Fruit fly (Drosophila melanogaster) whole organism, embryonic: ENCODE results near the gene tup.

Source experiments
- Antp ChIP-seq: fragments of 200-800 bp; sonication (Bioruptor generic); optimal IDR thresholded peaks from 3 replicates; lab custom pipeline; 2016; ENCODE audit warnings: missing biosample characterization, missing genetic modification characterization
- CG12236 ChIP-seq: fragments of 200-800 bp; sonication (Bioruptor generic); optimal IDR thresholded peaks from 2 replicates; lab custom pipeline; 2016; ENCODE audit warnings: missing biosample characterization, missing genetic modification characterization
- CG15269 ChIP-seq: fragments of 200-800 bp; sonication (Bioruptor generic); optimal IDR thresholded peaks from 2 replicates; lab custom pipeline; 2018; ENCODE audit warnings: missing biosample characterization, mild to moderate bottlenecking, missing genetic modification characterization, moderate library complexity
- CG15601 ChIP-seq: fragments of 200-800 bp; sonication (Bioruptor generic); optimal IDR thresholded peaks from 3 replicates; lab custom pipeline; 2019; ENCODE audit warnings: missing biosample characterization, mild to moderate bottlenecking, missing genetic modification characterization, moderate library complexity
- CG2116 ChIP-seq: fragments of 200-800 bp; sonication (Bioruptor generic); optimal IDR thresholded peaks from 3 replicates; lab custom pipeline; 2018; ENCODE audit warnings: missing biosample characterization, mild to moderate bottlenecking, missing genetic modification characterization
- CG2678 ChIP-seq: fragments of 200-800 bp; sonication (Bioruptor generic); optimal IDR thresholded peaks from 3 replicates; lab custom pipeline; 2019; ENCODE audit warnings: missing biosample characterization, mild to moderate bottlenecking, missing genetic modification characterization, moderate library complexity
- CG3163 ChIP-seq: fragments of 200-800 bp; sonication (Bioruptor generic); optimal IDR thresholded peaks from 3 replicates; lab custom pipeline; 2016; ENCODE audit warnings: missing biosample characterization, missing genetic modification characterization
- CG34224 ChIP-seq: fragments of 200-800 bp; sonication (Bioruptor generic); IDR thresholded peaks from 3 replicates; pipeline ENCODE4 v1.3.6; 2022; ENCODE audit warnings: missing biosample characterization, missing genetic modification characterization; ENCODE audit not compliant: partially characterized antibody
- CG7556 ChIP-seq: fragments of 200-800 bp; sonication (Bioruptor generic); optimal IDR thresholded peaks from 2 replicates; lab custom pipeline; 2017; ENCODE audit warnings: missing biosample characterization, mild to moderate bottlenecking, missing genetic modification characterization
- CG8281 ChIP-seq: fragments of 200-800 bp; sonication (Bioruptor generic); optimal IDR thresholded peaks from 2 replicates; lab custom pipeline; 2018; ENCODE audit warnings: missing biosample characterization, mild to moderate bottlenecking, missing genetic modification characterization, moderate library complexity
- CG9817 ChIP-seq: fragments of 200-800 bp; sonication (Bioruptor generic); optimal IDR thresholded peaks from 2 replicates; lab custom pipeline; 2018; ENCODE audit warnings: missing biosample characterization, mild to moderate bottlenecking, missing genetic modification characterization, moderate library complexity
- CkIIα-i1 ChIP-seq: fragments of 200-800 bp; sonication (Bioruptor generic); IDR thresholded peaks from 2 replicates; pipeline ENCODE4 v1.3.6; 2022; ENCODE audit warnings: missing biosample characterization, missing genetic modification characterization
- CoRest ChIP-seq: fragments of 200-800 bp; sonication (Bioruptor generic); optimal IDR thresholded peaks from 3 replicates; lab custom pipeline; 2018; ENCODE audit warnings: missing biosample characterization, mild to moderate bottlenecking, missing genetic modification characterization, moderate library complexity
- Dek ChIP-seq: fragments of 200-800 bp; sonication (Bioruptor generic); optimal IDR thresholded peaks from 3 replicates; lab custom pipeline; 2019; ENCODE audit warnings: missing biosample characterization, mild to moderate bottlenecking, missing genetic modification characterization, moderate library complexity
- Doc2 ChIP-seq: fragments of 200-800 bp; sonication (Bioruptor generic); IDR thresholded peaks from 2 replicates; pipeline ENCODE4 v1.3.6; 2022; ENCODE audit warnings: missing biosample characterization, missing genetic modification characterization
- Fer3 ChIP-seq: fragments of 200-800 bp; sonication (Bioruptor generic); optimal IDR thresholded peaks from 2 replicates; lab custom pipeline; 2018; ENCODE audit warnings: missing biosample characterization, mild to moderate bottlenecking, missing genetic modification characterization, moderate library complexity
- H15 ChIP-seq: fragments of 200-800 bp; sonication (Bioruptor generic); IDR thresholded peaks from 3 replicates; pipeline ENCODE4 v1.3.6; 2022; ENCODE audit warnings: missing biosample characterization, missing genetic modification characterization
- Hr51 ChIP-seq, 2 experiments: fragments of 200-800 bp; sonication (Bioruptor generic); optimal IDR thresholded peaks; 2 replicates in 1 of 2; 3 replicates in 1 of 2; lab custom pipeline; 2016 to 2018; ENCODE audit warnings: missing biosample characterization in 2 of 2, missing genetic modification characterization in 2 of 2, mild to moderate bottlenecking in 1 of 2, moderate library complexity in 1 of 2
- Mes4 ChIP-seq: fragments of 200-800 bp; sonication (Bioruptor generic); optimal IDR thresholded peaks from 2 replicates; lab custom pipeline; 2016; ENCODE audit warnings: missing biosample characterization, missing genetic modification characterization
- Mrtf ChIP-seq: fragments of 200-800 bp; sonication (Bioruptor generic); IDR thresholded peaks from 3 replicates; pipeline ENCODE4 v1.3.6; 2022; ENCODE audit warnings: missing biosample characterization, missing genetic modification characterization
- NK7.1 ChIP-seq: fragments of 200-800 bp; sonication (Bioruptor generic); optimal IDR thresholded peaks from 3 replicates; lab custom pipeline; 2016; ENCODE audit warnings: missing biosample characterization, missing genetic modification characterization
- Oaz ChIP-seq: fragments of 200-800 bp; sonication (Bioruptor generic); IDR thresholded peaks from 2 replicates; pipeline ENCODE4 v1.3.6; 2022; ENCODE audit warnings: missing biosample characterization, missing genetic modification characterization
- Oli ChIP-seq: fragments of 200-800 bp; sonication (Bioruptor generic); optimal IDR thresholded peaks from 2 replicates; lab custom pipeline; 2018; ENCODE audit warnings: missing biosample characterization, mild to moderate bottlenecking, missing genetic modification characterization, moderate library complexity
- PHDP ChIP-seq: fragments of 200-800 bp; sonication (Bioruptor generic); optimal IDR thresholded peaks from 3 replicates; lab custom pipeline; 2018; ENCODE audit warnings: missing biosample characterization, mild to moderate bottlenecking, missing genetic modification characterization, moderate library complexity
- Sry-β ChIP-seq: fragments of 200-800 bp; sonication (Bioruptor generic); optimal IDR thresholded peaks from 2 replicates; lab custom pipeline; 2018; ENCODE audit warnings: missing biosample characterization, mild to moderate bottlenecking, missing genetic modification characterization, moderate library complexity
- Ssrp ChIP-seq: fragments of 200-800 bp; sonication (Bioruptor generic); optimal IDR thresholded peaks from 2 replicates; lab custom pipeline; 2018; ENCODE audit warnings: missing biosample characterization, mild to moderate bottlenecking, missing genetic modification characterization, moderate library complexity
- bcd ChIP-seq: fragments of 200-800 bp; sonication (Bioruptor generic); optimal IDR thresholded peaks from 2 replicates; lab custom pipeline; 2017; ENCODE audit warnings: missing biosample characterization, mild to moderate bottlenecking, missing genetic modification characterization
- cad ChIP-seq: fragments of >200 bp; optimal IDR thresholded peaks from 2 replicates; lab custom pipeline; 2017; ENCODE audit warnings: missing biosample characterization, missing genetic modification characterization
- chinmo ChIP-seq: fragments of 200-800 bp; sonication (Bioruptor generic); IDR thresholded peaks from 4 replicates; pipeline ENCODE4 v1.3.6; 2022; ENCODE audit warnings: missing biosample characterization, missing genetic modification characterization; ENCODE audit not compliant: partially characterized antibody
- crp ChIP-seq, 2 experiments: fragments of 200-800 bp; sonication (Bioruptor generic); optimal IDR thresholded peaks; 2 replicates in 1 of 2; 3 replicates in 1 of 2; lab custom pipeline; 2017; ENCODE audit warnings: missing biosample characterization in 2 of 2, missing genetic modification characterization in 2 of 2, mild to moderate bottlenecking in 1 of 2, moderate library complexity in 1 of 2
- fd102C ChIP-seq: fragments of 200-800 bp; sonication (Bioruptor generic); optimal IDR thresholded peaks from 2 replicates; lab custom pipeline; 2018; ENCODE audit warnings: missing biosample characterization, mild to moderate bottlenecking, missing genetic modification characterization, moderate library complexity
- gcm ChIP-seq: fragments of 200-800 bp; sonication (Bioruptor generic); optimal IDR thresholded peaks from 2 replicates; lab custom pipeline; 2019; ENCODE audit warnings: missing biosample characterization, mild to moderate bottlenecking, missing genetic modification characterization, moderate library complexity
- gt ChIP-seq: fragments of 200-800 bp; sonication (Bioruptor generic); IDR thresholded peaks from 2 replicates; pipeline ENCODE4 v1.3.6; 2022; ENCODE audit warnings: missing biosample characterization, missing genetic modification characterization
- ham ChIP-seq: fragments of 200-800 bp; sonication (Bioruptor generic); IDR thresholded peaks from 2 replicates; pipeline ENCODE4 v1.3.6; 2022; ENCODE audit warnings: missing biosample characterization, missing genetic modification characterization
- ind ChIP-seq: fragments of 200-800 bp; sonication (Bioruptor generic); optimal IDR thresholded peaks from 3 replicates; lab custom pipeline; 2016; ENCODE audit warnings: missing biosample characterization, missing genetic modification characterization
- jigr1 ChIP-seq: fragments of 200-800 bp; sonication (Bioruptor generic); IDR thresholded peaks from 3 replicates; pipeline ENCODE4 v1.3.6; 2022; ENCODE audit warnings: missing biosample characterization, missing genetic modification characterization
- jing ChIP-seq: fragments of 200-800 bp; sonication (Bioruptor generic); optimal IDR thresholded peaks from 2 replicates; lab custom pipeline; 2018; ENCODE audit warnings: missing biosample characterization, mild to moderate bottlenecking, missing genetic modification characterization
- klu ChIP-seq: fragments of 200-800 bp; sonication (Bioruptor generic); IDR thresholded peaks from 2 replicates; pipeline ENCODE4 v1.3.6; 2022; ENCODE audit warnings: missing biosample characterization, missing genetic modification characterization
- lbe ChIP-seq: fragments of 200-800 bp; sonication (Bioruptor generic); optimal IDR thresholded peaks from 2 replicates; lab custom pipeline; 2016; ENCODE audit warnings: missing biosample characterization, mild to moderate bottlenecking, missing genetic modification characterization
- lilli ChIP-seq: fragments of 200-800 bp; sonication (Bioruptor generic); optimal IDR thresholded peaks from 3 replicates; lab custom pipeline; 2016; ENCODE audit warnings: missing biosample characterization, missing genetic modification characterization
- luna ChIP-seq: fragments of 200-800 bp; sonication (Bioruptor generic); optimal IDR thresholded peaks from 2 replicates; lab custom pipeline; 2016; ENCODE audit warnings: missing biosample characterization, missing genetic modification characterization
- phol ChIP-seq: fragments of 200-800 bp; sonication (Bioruptor generic); optimal IDR thresholded peaks from 3 replicates; lab custom pipeline; 2018; ENCODE audit warnings: missing biosample characterization, mild to moderate bottlenecking, missing genetic modification characterization, moderate library complexity
- pita ChIP-seq: fragments of 200-800 bp; sonication (Bioruptor generic); optimal IDR thresholded peaks from 2 replicates; lab custom pipeline; 2017; ENCODE audit warnings: missing biosample characterization, mild to moderate bottlenecking, missing genetic modification characterization
- psq ChIP-seq: fragments of 200-800 bp; sonication (Bioruptor generic); optimal IDR thresholded peaks from 2 replicates; lab custom pipeline; 2017; ENCODE audit warnings: missing biosample characterization, missing genetic modification characterization
- sc ChIP-seq, 3 experiments: fragments of >200 bp in 2 of 3; fragments of 200-800 bp in 1 of 3; sonication (Bioruptor generic) in 1 of 3; optimal IDR thresholded peaks; 2 replicates in 2 of 3; 3 replicates in 1 of 3; lab custom pipeline; 2017; ENCODE audit warnings: mild to moderate bottlenecking in 1 of 3, missing biosample characterization in 1 of 3, missing genetic modification characterization in 1 of 3, missing genetic modification reagents in 1 of 3
- stwl ChIP-seq: fragments of 200-800 bp; sonication (Bioruptor generic); optimal IDR thresholded peaks from 3 replicates; lab custom pipeline; 2018; ENCODE audit warnings: missing biosample characterization, mild to moderate bottlenecking, missing genetic modification characterization, moderate library complexity
- trem ChIP-seq: fragments of 200-800 bp; optimal IDR thresholded peaks from 3 replicates; lab custom pipeline; 2019; ENCODE audit warnings: missing biosample characterization, mild to moderate bottlenecking, missing genetic modification characterization, moderate library complexity
- twi ChIP-seq: fragments of 200-800 bp; optimal IDR thresholded peaks from 2 replicates; lab custom pipeline; 2019; ENCODE audit warnings: missing biosample characterization, mild to moderate bottlenecking, missing genetic modification characterization, moderate library complexity

The tup gene

dm6 chr2L:18858661-18859532 lies 22.2 kb downstream of the tup start, which contains the start of the genes CG10602 and mRpL13 (continued):
- TF ChIP-seq sc (optimal IDR thresholded peaks at IDR 0.05; lab: Kevin White, UChicago) = no peak
- TF ChIP-seq sc (GFP tag; optimal IDR thresholded peaks at IDR 0.05; lab: Kevin White, UChicago) = no peak
- TF ChIP-seq lilli = peak; percentile 22
- no peak for TF ChIP-seq H15
- peak; percentile 97 for TF ChIP-seq pita
- TF ChIP-seq cad (GFP tag; lab: Kevin White, UChicago) = no peak
- peak; percentile 86 for TF ChIP-seq stwl (tag; lab: Kevin White, UChicago)
- TF ChIP-seq twi (tag; lab: Kevin White, UChicago) = no peak
- TF ChIP-seq lbe = no peak
- peak; percentile 63 for TF ChIP-seq phol (tag; lab: Kevin White, UChicago)
- no peak for TF ChIP-seq jing (GFP tag; lab: Kevin White, UChicago)
- TF ChIP-seq jigr1 (GFP tag; lab: Robert Waterston, UW) = peak; percentile 59; the same call in 2 of the 3 replicates
- TF ChIP-seq Mrtf (GFP tag; lab: Robert Waterston, UW) = no peak
- TF ChIP-seq CG2116 (GFP tag; lab: Kevin White, UChicago) = peak; percentile 36
- no peak for TF ChIP-seq bcd (GFP tag; lab: Kevin White, UChicago)
- TF ChIP-seq CoRest = peak; percentile 54
- TF ChIP-seq klu (GFP tag; lab: Robert Waterston, UW) = no peak; the same call in 1 of the 2 replicates
- TF ChIP-seq Antp = no peak
- TF ChIP-seq trem (tag; lab: Kevin White, UChicago) = peak; percentile 79
- no peak for TF ChIP-seq luna (GFP tag; lab: Kevin White, UChicago)
- TF ChIP-seq fd102C = no peak
- no peak for TF ChIP-seq Mes4 (GFP tag; lab: Kevin White, UChicago)
- TF ChIP-seq CG2678 (tag; lab: Kevin White, UChicago) = no peak
- peak in 1 of 2 experiments; percentile 86 for TF ChIP-seq crp (GFP tag; optimal IDR thresholded peaks at IDR 0.05; lab: Kevin White, UChicago)
- no peak for TF ChIP-seq CG15269 (tag; lab: Kevin White, UChicago)
- peak; percentile 49 for TF ChIP-seq CG3163 (GFP tag; lab: Kevin White, UChicago)
- no peak for TF ChIP-seq PHDP (tag; lab: Kevin White, UChicago)
- no peak for TF ChIP-seq Oaz (GFP tag; lab: Robert Waterston, UW)
- no peak for TF ChIP-seq Doc2 (GFP tag; lab: Robert Waterston, UW)
- TF ChIP-seq Fer3 (tag; lab: Kevin White, UChicago) = no peak
- TF ChIP-seq CkIIα-i1 = no peak
- peak; percentile 78 for TF ChIP-seq Dek (tag; lab: Kevin White, UChicago)
- no peak for TF ChIP-seq Ssrp (tag; lab: Kevin White, UChicago)
- TF ChIP-seq Oli (tag; lab: Kevin White, UChicago) = no peak
- TF ChIP-seq Hr51 (GFP tag; optimal IDR thresholded peaks at IDR 0.05; lab: Kevin White, UChicago) = no peak
- no peak for TF ChIP-seq CG7556
- TF ChIP-seq chinmo (GFP tag; lab: Robert Waterston, UW) = peak; percentile 75; the same call in 1 of the 4 replicates
- TF ChIP-seq psq = no peak
- no peak for TF ChIP-seq CG8281 (tag; lab: Kevin White, UChicago)
- 0 out of 3 replicates have a peak, but pooled peaks have one; percentile 23 for TF ChIP-seq CG34224 (GFP tag; lab: Robert Waterston, UW)
- no peak for TF ChIP-seq CG9817
- TF ChIP-seq ham (GFP tag; lab: Robert Waterston, UW) = no peak
- TF ChIP-seq Sry-β (GFP tag; lab: Kevin White, UChicago) = no peak
- TF ChIP-seq CG12236 (GFP tag; lab: Kevin White, UChicago) = no peak
- no peak for TF ChIP-seq NK7.1 (GFP tag; lab: Kevin White, UChicago)
- TF ChIP-seq ind (GFP tag; lab: Kevin White, UChicago) = no peak
- TF ChIP-seq CG15601 (tag; lab: Kevin White, UChicago) = peak; percentile 53
- TF ChIP-seq gt (GFP tag; lab: Robert Waterston, UW) = no peak
- TF ChIP-seq gcm (GFP tag; lab: Kevin White, UChicago) = no peak
